Fruit fly (Drosophila melanogaster): ENCODE data around the gene Cdk12.

Cdk12 gene

dm6 chr3L:21492723-21493316 lies 23.3 kb upstream of the Cdk12 start, which contains the start of the genes CG7202 and CG7519 (continued):
- TF ChIP-seq Taf1 (GFP tag; IDR thresholded peaks at IDR 0.05) (no peak), Nf-YB (GFP tag; optimal IDR thresholded peaks at IDR 0.05) (no peak), CG11696 (GFP tag; IDR thresholded peaks at IDR 0.05) (no peak), YL-1 (GFP tag; optimal IDR thresholded peaks at IDR 0.05) (peak; percentile 33), oc (tag; optimal IDR thresholded peaks at IDR 0.05) (no peak), CG9817 (tag; optimal IDR thresholded peaks at IDR 0.05) (no peak), odd (GFP tag; optimal IDR thresholded peaks at IDR 0.05) (no peak), hb (GFP tag; IDR thresholded peaks at IDR 0.05; ENCODE audit: partially characterized antibody) (no peak), Poxn (GFP tag; IDR thresholded peaks at IDR 0.05) (no peak), CG4617 (GFP tag; optimal IDR thresholded peaks at IDR 0.05; ENCODE audit: borderline replicate concordance) (peak; percentile 64), dati (GFP tag; IDR thresholded peaks at IDR 0.05) (no peak), Hr51 (GFP tag; optimal IDR thresholded peaks at IDR 0.05) (no peak), PHDP (tag; optimal IDR thresholded peaks at IDR 0.05) (no peak), Atf-2 (GFP tag; optimal IDR thresholded peaks at IDR 0.05) (no peak), NFAT (GFP tag; IDR thresholded peaks at IDR 0.05) (no peak), dm (GFP tag; optimal IDR thresholded peaks at IDR 0.05) (peak; percentile 38), CG13296 (GFP tag; optimal IDR thresholded peaks at IDR 0.05) (no peak), gce (GFP tag; IDR thresholded peaks at IDR 0.05) (peak; percentile 27; the same call in 1 of the 3 replicates), CG10979 (tag; optimal IDR thresholded peaks at IDR 0.05) (no peak), Med (GFP tag) (peak; percentile 24), phol (tag; optimal IDR thresholded peaks at IDR 0.05) (peak; percentile 9), trem (tag; optimal IDR thresholded peaks at IDR 0.05) (peak; percentile 47), CG12942 (GFP tag; optimal IDR thresholded peaks at IDR 0.05) (no peak), B-H2 (GFP tag; optimal IDR thresholded peaks at IDR 0.05) (no peak), Dp (GFP tag; optimal IDR thresholded peaks at IDR 0.05) (peak; percentile 42), sob (GFP tag; IDR thresholded peaks at IDR 0.05) (no peak), Sry-δ (GFP tag; optimal IDR thresholded peaks at IDR 0.05) (no peak), CG13775 (GFP tag; optimal IDR thresholded peaks at IDR 0.05) (no peak), bsh (GFP tag; optimal IDR thresholded peaks at IDR 0.05) (no peak), BEAF-32 (GFP tag; optimal IDR thresholded peaks at IDR 0.05) (peak; percentile 7), fd3F (GFP tag; optimal IDR thresholded peaks at IDR 0.05) (no peak), CG17802 (tag; optimal IDR thresholded peaks at IDR 0.05) (no peak), CG17829 (tag; optimal IDR thresholded peaks at IDR 0.05) (peak; percentile 14), CG17186 (GFP tag; optimal IDR thresholded peaks at IDR 0.05) (no peak), Scr (GFP tag; IDR thresholded peaks at IDR 0.05; ENCODE audit: partially characterized antibody) (0 out of 2 replicates have a peak, but pooled peaks have one; percentile 12), Asciz (GFP tag; optimal IDR thresholded peaks at IDR 0.05) (no peak), Bteb2 (GFP tag; optimal IDR thresholded peaks at IDR 0.05) (no peak), Oli (tag; optimal IDR thresholded peaks at IDR 0.05) (no peak), pzg (GFP tag; optimal IDR thresholded peaks at IDR 0.05) (peak; percentile 35), CG13287 (GFP tag; IDR thresholded peaks at IDR 0.05; ENCODE audit: partially characterized antibody) (peak; percentile 26; the same call in 1 of the 2 replicates), lmd (GFP tag; IDR thresholded peaks at IDR 0.05) (no peak), ems (GFP tag; optimal IDR thresholded peaks at IDR 0.05) (no peak), CG11085 (GFP tag; IDR thresholded peaks at IDR 0.05) (no peak), CG10267 (tag; optimal IDR thresholded peaks at IDR 0.05) (peak; percentile 8), tup (GFP tag; optimal IDR thresholded peaks at IDR 0.05) (no peak), otp (GFP tag; IDR thresholded peaks at IDR 0.05) (no peak), Sry-β (GFP tag; optimal IDR thresholded peaks at IDR 0.05) (no peak), CG14710 (tag; optimal IDR thresholded peaks at IDR 0.05) (peak; percentile 9), sens-2 (GFP tag; IDR thresholded peaks at IDR 0.05) (no peak)

Data from whole organism, embryonic.